Fruit fly (Drosophila melanogaster): Measurements from ENCODE around the gene CG9044.

Gene CG9044

dm6 chr2L:5946728-5947127 lies 2.5 kb upstream of the CG9044 start:
- TF ChIP-seq Ets21C (GFP tag; optimal IDR thresholded peaks at IDR 0.05) (no peak), CG6163 (GFP tag; IDR thresholded peaks at IDR 0.05) (no peak), CG32006 (GFP tag; optimal IDR thresholded peaks at IDR 0.05) (no peak), CG8319 (GFP tag; optimal IDR thresholded peaks at IDR 0.05) (no peak), net (GFP tag; optimal IDR thresholded peaks at IDR 0.05) (no peak)

- TF ChIP-seq CG7368 (GFP tag; optimal IDR thresholded peaks at IDR 0.05) = no peak
Measured at dm6 chr2L:5947504-5947903, 1.7 kb upstream of the CG9044 start.

dm6 chr2L:5956153-5956552 lies 6.9 kb downstream of the CG9044 start, which contains the start of gene CG13999:
Gene CG13999 (minus strand): TSS chr2L:5956466.
- TF ChIP-seq spab (GFP tag; optimal IDR thresholded peaks at IDR 0.05) (no peak), CG8319 (GFP tag; optimal IDR thresholded peaks at IDR 0.05) (no peak), lz (GFP tag; optimal IDR thresholded peaks at IDR 0.05) (no peak), CG15336 (GFP tag; IDR thresholded peaks at IDR 0.05) (no peak), CG11902 (GFP tag; optimal IDR thresholded peaks at IDR 0.05) (no peak), CG3919 (GFP tag; optimal IDR thresholded peaks at IDR 0.05) (no peak), topi (GFP tag; optimal IDR thresholded peaks at IDR 0.05) (no peak), CG6276 (GFP tag; optimal IDR thresholded peaks at IDR 0.05) (no peak), net (GFP tag; optimal IDR thresholded peaks at IDR 0.05) (no peak), Hr39 (GFP tag; optimal IDR thresholded peaks at IDR 0.05) (no peak), Gug (GFP tag; IDR thresholded peaks at IDR 0.05) (no peak), fd59A (GFP tag; optimal IDR thresholded peaks at IDR 0.05) (no peak)

dm6 chr2L:5956706-5957105 lies 7.5 kb downstream of the CG9044 start, which contains the start of the genes CG13998 and Vm26Ab:
Gene CG13998 (minus strand): TSS chr2L:5956819.
Gene Vm26Ab (plus strand): TSS chr2L:5957004.
- TF ChIP-seq fkh (GFP tag; optimal IDR thresholded peaks at IDR 0.05) (no peak), CG6854 (GFP tag; optimal IDR thresholded peaks at IDR 0.05) (no peak), CG11902 (GFP tag; optimal IDR thresholded peaks at IDR 0.05) (no peak), topi (GFP tag; optimal IDR thresholded peaks at IDR 0.05) (no peak), CG4318 (GFP tag; optimal IDR thresholded peaks at IDR 0.05) (no peak), Smox (GFP tag; optimal IDR thresholded peaks at IDR 0.05) (no peak), CG8319 (GFP tag; optimal IDR thresholded peaks at IDR 0.05) (no peak), dsx (GFP tag; optimal IDR thresholded peaks at IDR 0.05; ENCODE audit: poor library complexity, severe bottlenecking) (no peak), Ets96B (tag; optimal IDR thresholded peaks at IDR 0.05) (no peak), Hr38 (GFP tag; optimal IDR thresholded peaks at IDR 0.05) (no peak), CG10631 (GFP tag; optimal IDR thresholded peaks at IDR 0.05) (no peak), Eip93F (GFP tag; optimal IDR thresholded peaks at IDR 0.05) (no peak), Gug (GFP tag; IDR thresholded peaks at IDR 0.05) (no peak), CG34406 (GFP tag; optimal IDR thresholded peaks at IDR 0.05) (no peak), ss (GFP tag; optimal IDR thresholded peaks at IDR 0.05) (no peak), CG6808 (GFP tag; optimal IDR thresholded peaks at IDR 0.05) (no peak), Hr4 (GFP tag; optimal IDR thresholded peaks at IDR 0.05) (no peak), CG32006 (GFP tag; optimal IDR thresholded peaks at IDR 0.05) (no peak), OdsH (GFP tag; optimal IDR thresholded peaks at IDR 0.05) (no peak)

dm6 chr2L:5958581-5959177 lies 9.4 kb downstream of the CG9044 start, which contains the start of gene Vm26Ac:
Gene Vm26Ac (minus strand): TSS chr2L:5958631.
- no peak for TF ChIP-seq CG9139 (GFP tag; optimal IDR thresholded peaks at IDR 0.05)
- TF ChIP-seq cyc (GFP tag; optimal IDR thresholded peaks at IDR 0.05) = no peak
- TF ChIP-seq CG8119 (GFP tag; IDR thresholded peaks at IDR 0.05) = no peak
- no peak for TF ChIP-seq Eip93F (GFP tag; optimal IDR thresholded peaks at IDR 0.05)
- no peak for TF ChIP-seq Blimp-1 (GFP tag; optimal IDR thresholded peaks at IDR 0.05)
- no peak for TF ChIP-seq CG6792 (GFP tag; optimal IDR thresholded peaks at IDR 0.05)
- no peak for TF ChIP-seq CG3032 (tag; optimal IDR thresholded peaks at IDR 0.05)
- no peak for TF ChIP-seq eg (GFP tag; IDR thresholded peaks at IDR 0.05)
- TF ChIP-seq CG3919 (GFP tag; optimal IDR thresholded peaks at IDR 0.05) = no peak
- TF ChIP-seq dsx (GFP tag; optimal IDR thresholded peaks at IDR 0.05; ENCODE audit: poor library complexity, severe bottlenecking) = no peak
